Fruit fly (Drosophila melanogaster) whole organism, larva: ENCODE measurements around the gene Wdr24.

Source experiments
- noc ChIP-seq: fragments of 200-800 bp; sonication (Bioruptor generic); optimal IDR thresholded peaks from 3 replicates; lab custom pipeline; 2019; ENCODE audit warnings: missing biosample characterization, mild to moderate bottlenecking, missing genetic modification characterization, moderate library complexity

The Wdr24 gene

dm6 chr3R:29745056-29745455 is at the start of gene Wdr24, which contains the start of gene IntS11:
TSS of gene Wdr24 (minus strand) at chr3R:29745092.
TSS of gene IntS11 (plus strand) at chr3R:29745337.
- TF ChIP-seq noc (tag; lab: Kevin White, UChicago) = peak; percentile 88

DNA sequence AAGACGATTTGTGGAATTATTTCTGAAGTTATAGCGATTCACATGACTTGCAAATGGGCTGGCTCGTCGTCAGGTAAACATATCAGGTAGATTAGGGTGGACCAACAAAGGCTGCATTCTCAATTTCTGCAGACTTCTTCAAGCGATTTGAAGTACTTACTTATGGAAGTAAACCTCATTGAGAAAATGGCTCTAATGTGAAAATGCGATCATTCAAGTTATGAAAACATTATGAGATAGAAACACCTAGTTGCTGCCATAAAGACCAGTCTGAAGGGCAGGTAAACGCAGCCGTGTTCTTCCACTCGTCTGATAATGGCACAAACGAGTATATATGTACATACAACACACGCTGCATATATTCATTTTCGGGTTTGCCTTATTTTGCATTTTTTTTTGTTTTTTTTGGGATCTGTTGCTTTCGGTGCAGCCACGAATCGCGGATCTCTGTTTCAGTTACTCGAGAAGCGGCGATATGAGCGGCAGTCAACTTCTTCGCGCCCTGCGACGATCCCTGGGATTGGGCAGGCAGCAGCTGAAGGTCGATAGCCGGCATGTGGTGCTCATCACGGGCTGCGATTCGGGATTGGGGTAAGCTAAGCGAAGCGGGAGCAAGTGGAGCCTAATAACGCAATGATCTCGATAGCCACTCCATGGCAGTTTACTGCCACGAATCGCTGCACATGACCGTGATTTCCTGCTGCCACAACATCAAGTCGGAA is 49.4 kb upstream of the Wdr24 start, which contains the start of gene sro:
Gene sro, plus strand, starts transcription at position 437 of the 722 bp plus-strand sequence.
- TF ChIP-seq noc (tag; lab: Kevin White, UChicago) = no peak

dm6 chr3R:29790183-29790582 is 45.3 kb upstream of the Wdr24 start:
- TF ChIP-seq noc (tag; lab: Kevin White, UChicago) = no peak

dm6 chr3R:29787891-29788549 is 43.1 kb upstream of the Wdr24 start:
- TF ChIP-seq noc (tag; lab: Kevin White, UChicago) = no peak

DNA sequence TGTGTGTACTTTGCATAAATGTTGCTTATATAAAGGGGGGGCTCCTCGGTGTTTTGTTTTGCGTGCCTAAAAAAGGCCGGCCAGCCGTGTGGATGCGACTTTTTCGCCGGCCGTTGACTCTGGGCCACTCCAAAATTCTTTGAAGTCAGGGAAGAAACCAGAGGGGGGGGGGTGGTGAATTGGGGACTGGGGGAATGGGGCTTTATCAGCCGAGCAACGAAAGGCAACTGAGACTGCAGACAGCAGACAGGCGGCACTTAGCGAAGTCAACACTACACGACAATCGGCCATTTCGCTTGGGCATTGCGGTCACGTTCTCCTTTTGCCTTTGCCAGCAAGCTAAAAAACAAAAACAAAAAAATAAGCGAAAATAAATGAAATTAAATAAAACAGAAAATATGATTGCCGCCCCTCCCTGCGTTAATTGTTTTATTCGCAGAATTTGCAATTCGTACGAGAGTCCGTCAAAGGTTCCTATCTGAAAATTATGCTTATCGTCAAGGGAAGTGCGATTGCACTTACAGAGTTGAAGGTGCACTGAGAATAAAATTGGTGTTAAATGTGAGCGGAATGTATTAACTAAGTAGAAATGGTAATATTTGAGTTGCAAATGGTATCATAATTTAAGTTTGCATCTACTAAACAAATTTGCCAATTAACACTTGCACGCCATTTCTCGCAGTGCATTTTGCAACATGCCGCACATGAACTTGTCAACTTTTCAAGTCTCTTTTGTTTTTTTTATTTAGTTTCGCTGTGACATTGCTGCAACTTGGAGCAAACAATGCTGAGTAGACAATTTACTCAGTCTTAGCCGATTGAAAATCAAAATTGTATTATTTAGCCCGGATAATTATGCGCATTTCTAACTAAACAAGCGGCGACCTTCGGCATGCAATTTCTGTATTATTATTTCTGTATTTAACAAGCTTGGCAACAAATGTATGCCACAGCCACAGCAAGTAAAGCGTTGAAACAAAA is 41.4 kb upstream of the Wdr24 start:
- TF ChIP-seq noc (tag; lab: Kevin White, UChicago) = no peak

DNA sequence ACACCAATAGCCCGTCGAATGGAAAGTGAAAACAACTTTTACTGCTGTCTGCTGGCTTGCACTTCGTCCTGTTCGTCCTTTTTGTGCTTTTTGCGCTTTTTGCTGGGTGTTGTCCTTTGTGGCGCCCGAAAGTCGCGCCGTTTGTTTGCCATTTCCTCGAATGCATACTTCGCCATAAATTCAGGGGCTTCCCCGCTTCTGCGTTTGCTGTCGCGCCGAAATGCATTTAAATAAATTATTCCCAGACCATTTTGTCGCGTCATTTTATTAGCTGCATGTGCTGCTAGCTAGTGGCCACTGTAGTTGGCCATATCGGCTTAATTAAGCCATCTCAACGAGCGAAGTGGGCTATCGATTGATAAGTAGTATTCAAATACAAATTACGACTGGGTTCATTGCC is 40.4 kb upstream of the Wdr24 start:
- TF ChIP-seq noc (tag; lab: Kevin White, UChicago) = no peak

dm6 chr3R:29783210-29783609 is 38.3 kb upstream of the Wdr24 start:
- TF ChIP-seq noc (tag; lab: Kevin White, UChicago) = no peak

DNA sequence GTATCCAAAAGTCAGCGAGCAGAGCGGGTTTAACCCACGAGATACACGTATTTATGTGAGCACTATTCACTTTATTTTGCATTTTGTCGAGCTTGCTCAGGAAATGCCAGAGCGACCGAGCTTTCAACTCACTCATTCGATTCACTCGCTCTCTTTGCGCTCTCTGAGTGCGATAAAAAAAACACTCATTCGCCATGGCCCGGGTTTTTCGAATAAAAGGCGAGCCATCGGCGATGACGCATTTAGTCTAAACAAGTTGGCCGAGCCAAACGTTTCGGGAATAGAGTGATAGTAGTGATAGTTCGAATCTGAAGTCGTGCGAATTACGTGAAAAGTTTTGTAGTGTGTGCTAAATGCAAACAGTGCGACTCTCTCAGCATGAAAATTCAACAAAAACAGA is 37.5 kb upstream of the Wdr24 start:
- TF ChIP-seq noc (tag; lab: Kevin White, UChicago) = peak; percentile 82

DNA sequence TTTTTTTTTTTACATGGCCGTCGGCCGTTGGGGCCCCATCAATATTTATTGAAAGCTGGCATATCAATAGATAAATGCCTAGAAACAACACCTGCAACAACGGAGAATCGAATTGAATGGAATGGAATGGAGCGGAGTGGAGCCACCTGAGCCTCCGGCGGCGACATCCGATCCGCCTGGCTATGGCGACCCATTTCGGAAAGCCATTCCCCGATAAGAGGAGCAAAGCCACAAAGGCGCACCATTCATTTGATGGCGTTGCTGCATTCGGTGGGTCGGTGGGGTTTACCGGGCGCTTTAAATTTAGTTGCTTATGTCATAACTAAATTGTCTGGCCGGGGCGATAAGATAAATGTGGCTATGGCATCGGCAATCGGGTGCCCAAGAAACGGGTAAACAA is 37.0 kb upstream of the Wdr24 start:
- no peak for TF ChIP-seq noc (tag; lab: Kevin White, UChicago)

DNA sequence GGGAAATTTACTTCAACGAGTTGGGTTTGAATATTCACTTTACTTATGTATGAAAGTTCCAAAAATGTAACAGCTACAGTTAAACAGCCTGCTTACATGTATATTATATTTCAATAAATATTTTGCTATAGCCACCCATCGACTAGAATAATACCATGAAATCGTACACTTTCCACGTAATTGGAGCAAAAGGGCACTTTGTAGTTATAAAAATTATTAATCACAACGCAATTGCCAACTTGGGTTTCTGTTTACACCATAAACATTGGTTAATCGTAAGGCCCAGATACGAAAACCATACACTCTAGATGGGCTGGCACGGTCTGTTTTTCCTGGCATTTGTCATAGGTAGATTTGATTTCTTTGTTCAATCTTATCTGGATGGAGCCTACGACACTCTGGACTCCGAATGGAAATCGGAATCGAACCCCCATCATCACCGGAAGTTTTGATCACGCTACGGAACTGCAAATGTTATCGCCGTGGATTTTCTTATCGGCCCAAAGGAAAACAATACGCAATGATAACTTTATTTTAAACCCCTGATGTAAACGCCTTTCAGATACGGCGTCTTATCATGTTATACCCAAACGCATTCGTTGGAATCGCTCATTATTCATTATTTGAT is 35.6 kb upstream of the Wdr24 start, which contains the start of gene fig:
Gene fig, minus strand, starts transcription at position 51 of the 628 bp plus-strand sequence.
- TF ChIP-seq noc (tag; lab: Kevin White, UChicago) = no peak

dm6 chr3R:29778985-29779298 is 34.0 kb upstream of the Wdr24 start:
- peak; percentile 63 for TF ChIP-seq noc (tag; lab: Kevin White, UChicago)

DNA sequence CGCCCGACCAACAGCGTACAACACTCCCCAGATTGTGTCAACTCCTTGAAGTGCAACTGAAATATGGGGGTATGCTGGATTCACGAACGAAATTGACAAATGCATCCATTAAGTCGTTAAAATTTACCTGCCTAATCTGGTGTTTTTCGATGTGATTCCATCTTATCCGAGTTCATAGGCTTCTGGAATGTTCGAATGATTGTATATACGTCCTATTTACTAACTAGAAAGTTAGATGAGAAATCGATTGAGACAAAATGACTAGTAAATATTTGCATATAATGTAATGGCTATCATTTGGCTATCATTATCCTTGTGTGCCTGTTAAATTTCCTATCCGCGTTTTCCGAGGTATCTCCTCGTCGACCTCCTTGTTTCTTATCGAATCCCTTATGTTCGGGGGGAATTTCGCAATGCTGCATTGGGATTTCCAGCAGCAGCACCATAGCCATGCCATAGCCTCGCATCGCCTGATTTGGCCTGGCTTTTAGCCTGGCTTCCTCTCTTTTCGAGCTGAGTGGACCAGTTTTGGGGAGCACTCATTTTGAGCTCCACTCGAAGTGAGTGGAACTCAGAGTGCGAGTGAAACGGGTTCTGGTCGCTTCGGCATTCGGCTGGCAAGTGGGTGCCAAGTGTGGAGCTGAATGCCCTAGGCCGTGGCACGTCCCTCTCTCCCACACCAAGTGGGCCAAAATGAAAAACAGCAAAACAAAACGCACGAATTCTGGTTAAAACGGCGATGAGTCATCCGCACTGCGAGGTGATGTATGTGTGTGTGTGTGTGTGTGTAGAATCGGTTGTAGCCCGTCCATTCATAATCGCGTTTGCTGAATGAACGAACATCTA is 33.5 kb upstream of the Wdr24 start:
- no peak for TF ChIP-seq noc (tag; lab: Kevin White, UChicago)

dm6 chr3R:29777213-29777612 is 32.3 kb upstream of the Wdr24 start:
- TF ChIP-seq noc (tag; lab: Kevin White, UChicago) = no peak
